Worm (Caenorhabditis elegans): ENCODE results near the gene tpra-1.

ce11 chrIV:8965883-8966282, 9.6 kb downstream of the tpra-1 start, which contains the start of gene C53B4.2:
- TF ChIP-seq ZK546.5 (tag; optimal IDR thresholded peaks at IDR 0.05), result no peak
- TF ChIP-seq ztf-4 (tag; optimal IDR thresholded peaks at IDR 0.05), result no peak
- no peak for TF ChIP-seq tbx-2 (tag; optimal IDR thresholded peaks at IDR 0.05)
- TF ChIP-seq snpc-4 (tag; optimal IDR thresholded peaks at IDR 0.05), result no peak
- no peak for TF ChIP-seq ztf-11 (tag; optimal IDR thresholded peaks at IDR 0.05)
- TF ChIP-seq nhr-28 (tag; optimal IDR thresholded peaks at IDR 0.05), result no peak
- no peak for TF ChIP-seq lin-39 (tag; optimal IDR thresholded peaks at IDR 0.05)
- no peak for TF ChIP-seq ceh-16 (tag; optimal IDR thresholded peaks at IDR 0.05)
- no peak for TF ChIP-seq egl-27 (tag; optimal IDR thresholded peaks at IDR 0.05)
- TF ChIP-seq aly-2 (tag; optimal IDR thresholded peaks at IDR 0.05), result no peak

Data from whole organism, L3 larva.